Fruit fly (Drosophila melanogaster) whole organism, embryonic: ENCODE measurements around the gene OtopLc.

Experiments
- Ada2b ChIP-seq: fragments of 200-800 bp; sonication (Bioruptor generic); IDR thresholded peaks from 2 replicates; pipeline ENCODE4 v1.3.6; 2022; ENCODE audit warnings: missing biosample characterization, missing genetic modification characterization
- Aef1 ChIP-seq: fragments of 200-800 bp; sonication (Bioruptor generic); IDR thresholded peaks from 3 replicates; pipeline ENCODE4 v1.3.6; 2022; ENCODE audit warnings: missing biosample characterization, missing genetic modification characterization
- B-H1 ChIP-seq: fragments of 200-800 bp; sonication (Bioruptor generic); IDR thresholded peaks from 3 replicates; pipeline ENCODE4 v1.3.6; 2022; ENCODE audit warnings: missing biosample characterization, missing genetic modification characterization
- CG1024 ChIP-seq: fragments of 200-800 bp; sonication (Bioruptor generic); IDR thresholded peaks from 2 replicates; pipeline ENCODE4 v1.3.6; 2022; ENCODE audit warnings: missing biosample characterization, missing genetic modification characterization
- CG10321 ChIP-seq: fragments of 200-800 bp; sonication (Bioruptor generic); IDR thresholded peaks from 2 replicates; pipeline ENCODE4 v1.3.6; 2022; ENCODE audit warnings: missing biosample characterization, missing genetic modification characterization
- CG10565 ChIP-seq: fragments of 200-800 bp; sonication (Bioruptor generic); optimal IDR thresholded peaks from 3 replicates; lab custom pipeline; 2016; ENCODE audit warnings: missing biosample characterization, mild to moderate bottlenecking, missing genetic modification characterization
- CG11093 ChIP-seq: fragments of 200-800 bp; sonication (Bioruptor generic); IDR thresholded peaks from 3 replicates; pipeline ENCODE4 v1.3.6; 2022; ENCODE audit warnings: missing biosample characterization, missing genetic modification characterization
- CG12219 ChIP-seq: fragments of 200-800 bp; sonication (Bioruptor generic); optimal IDR thresholded peaks from 3 replicates; lab custom pipeline; 2018; ENCODE audit warnings: missing biosample characterization, mild to moderate bottlenecking, missing genetic modification characterization
- CG12744 ChIP-seq: fragments of 200-800 bp; sonication (Bioruptor generic); optimal IDR thresholded peaks from 2 replicates; lab custom pipeline; 2016; ENCODE audit warnings: missing biosample characterization, missing genetic modification characterization
- CG13775 ChIP-seq: fragments of 200-800 bp; sonication (Bioruptor generic); optimal IDR thresholded peaks from 3 replicates; lab custom pipeline; 2017; ENCODE audit warnings: missing biosample characterization, mild to moderate bottlenecking, missing genetic modification characterization
- CG16813 ChIP-seq: fragments of 200-800 bp; sonication (Bioruptor generic); IDR thresholded peaks from 3 replicates; pipeline ENCODE4 v1.3.6; 2022; ENCODE audit warnings: missing biosample characterization, missing genetic modification characterization; ENCODE audit not compliant: partially characterized antibody
- CG16815 ChIP-seq: fragments of 200-800 bp; sonication (Bioruptor generic); optimal IDR thresholded peaks from 3 replicates; lab custom pipeline; 2017; ENCODE audit warnings: missing biosample characterization, mild to moderate bottlenecking, missing genetic modification characterization
- CG2202 ChIP-seq: fragments of 200-800 bp; sonication (Bioruptor generic); optimal IDR thresholded peaks from 2 replicates; lab custom pipeline; 2018; ENCODE audit warnings: missing biosample characterization, mild to moderate bottlenecking, missing genetic modification characterization
- CG2875 ChIP-seq: fragments of 200-800 bp; sonication (Bioruptor generic); optimal IDR thresholded peaks from 2 replicates; lab custom pipeline; 2017; ENCODE audit warnings: missing biosample characterization, mild to moderate bottlenecking, missing genetic modification characterization, missing genetic modification reagents
- CG3065 ChIP-seq: fragments of 200-800 bp; sonication (Bioruptor generic); optimal IDR thresholded peaks from 2 replicates; lab custom pipeline; 2016; ENCODE audit warnings: missing biosample characterization, missing genetic modification characterization
- CG3163 ChIP-seq: fragments of 200-800 bp; sonication (Bioruptor generic); optimal IDR thresholded peaks from 3 replicates; lab custom pipeline; 2016; ENCODE audit warnings: missing biosample characterization, missing genetic modification characterization
- CG34376 ChIP-seq: fragments of 200-800 bp; sonication (Bioruptor generic); optimal IDR thresholded peaks from 2 replicates; lab custom pipeline; 2018; ENCODE audit warnings: missing biosample characterization, mild to moderate bottlenecking, missing genetic modification characterization
- CG4707 ChIP-seq: fragments of 200-800 bp; sonication (Bioruptor generic); optimal IDR thresholded peaks from 2 replicates; lab custom pipeline; 2018; ENCODE audit warnings: missing biosample characterization, mild to moderate bottlenecking, missing genetic modification characterization, moderate library complexity
- CkIIα-i1 ChIP-seq: fragments of 200-800 bp; sonication (Bioruptor generic); IDR thresholded peaks from 2 replicates; pipeline ENCODE4 v1.3.6; 2022; ENCODE audit warnings: missing biosample characterization, missing genetic modification characterization
- Doc3 ChIP-seq: fragments of 200-800 bp; sonication (Bioruptor generic); IDR thresholded peaks from 3 replicates; pipeline ENCODE4 v1.3.6; 2022; ENCODE audit warnings: missing biosample characterization, missing genetic modification characterization; ENCODE audit not compliant: partially characterized antibody
- Fer1 ChIP-seq: fragments of 200-800 bp; sonication (Bioruptor generic); optimal IDR thresholded peaks from 2 replicates; lab custom pipeline; 2017; ENCODE audit warnings: missing biosample characterization, mild to moderate bottlenecking, missing genetic modification characterization
- Fer2 ChIP-seq: fragments of 200-800 bp; sonication (Bioruptor generic); optimal IDR thresholded peaks from 2 replicates; lab custom pipeline; 2018; ENCODE audit warnings: missing biosample characterization, mild to moderate bottlenecking, missing genetic modification characterization, moderate library complexity
- HmgD ChIP-seq: fragments of 200-800 bp; sonication (Bioruptor generic); optimal IDR thresholded peaks from 3 replicates; lab custom pipeline; 2016; ENCODE audit warnings: missing biosample characterization, missing genetic modification characterization
- Hmr ChIP-seq: fragments of 200-800 bp; sonication (Bioruptor generic); optimal IDR thresholded peaks from 3 replicates; lab custom pipeline; 2017; ENCODE audit warnings: mild to moderate bottlenecking, missing biosample characterization, missing genetic modification reagents, missing genetic modification characterization
- Mrtf ChIP-seq: fragments of 200-800 bp; sonication (Bioruptor generic); IDR thresholded peaks from 3 replicates; pipeline ENCODE4 v1.3.6; 2022; ENCODE audit warnings: missing biosample characterization, missing genetic modification characterization
- NFAT ChIP-seq: fragments of 200-800 bp; sonication (Bioruptor generic); IDR thresholded peaks from 2 replicates; pipeline ENCODE4 v1.3.6; 2022; ENCODE audit warnings: missing biosample characterization, missing genetic modification characterization
- Opbp ChIP-seq: fragments of 200-800 bp; sonication (Bioruptor generic); IDR thresholded peaks from 3 replicates; pipeline ENCODE4 v1.3.6; 2022; ENCODE audit warnings: missing biosample characterization, missing genetic modification characterization; ENCODE audit not compliant: partially characterized antibody
- Ptx1 ChIP-seq: fragments of 200-800 bp; sonication (Bioruptor generic); IDR thresholded peaks from 2 replicates; pipeline ENCODE4 v1.3.6; 2022; ENCODE audit warnings: missing biosample characterization, missing genetic modification characterization
- Sin3A ChIP-seq: fragments of >200 bp; optimal IDR thresholded peaks from 2 replicates; lab custom pipeline; 2018
- Six4 ChIP-seq: fragments of 200-800 bp; sonication (Bioruptor generic); optimal IDR thresholded peaks from 2 replicates; lab custom pipeline; 2016; ENCODE audit warnings: missing biosample characterization, missing genetic modification characterization
- Sox102F ChIP-seq: fragments of 200-800 bp; sonication (Bioruptor generic); optimal IDR thresholded peaks from 2 replicates; lab custom pipeline; 2018; ENCODE audit warnings: missing biosample characterization, mild to moderate bottlenecking, missing genetic modification characterization, moderate library complexity
- Stat92E ChIP-seq, 3 experiments: fragments of >200 bp in 2 of 3; fragments of 200-800 bp in 1 of 3; sonication (Bioruptor generic) in 1 of 3; optimal IDR thresholded peaks; 2 replicates each; lab custom pipeline; 2017 to 2019; ENCODE audit warnings: missing biosample characterization in 3 of 3, missing genetic modification characterization in 3 of 3, mild to moderate bottlenecking in 1 of 3, moderate library complexity in 1 of 3
- Xbp1 ChIP-seq: fragments of 200-800 bp; sonication (Bioruptor generic); optimal IDR thresholded peaks from 3 replicates; lab custom pipeline; 2016; ENCODE audit warnings: missing biosample characterization, mild to moderate bottlenecking, missing genetic modification characterization
- amos ChIP-seq: fragments of 200-800 bp; sonication (Bioruptor generic); IDR thresholded peaks from 2 replicates; pipeline ENCODE4 v1.3.6; 2022; ENCODE audit warnings: missing biosample characterization, missing genetic modification characterization; ENCODE audit not compliant: partially characterized antibody
- aop ChIP-seq: fragments of 200-800 bp; sonication (Bioruptor generic); IDR thresholded peaks from 2 replicates; pipeline ENCODE4 v1.3.6; 2022; ENCODE audit warnings: missing biosample characterization, missing genetic modification characterization
- ap ChIP-seq: fragments of 200-800 bp; sonication (Bioruptor generic); IDR thresholded peaks from 2 replicates; pipeline ENCODE4 v1.3.6; 2022; ENCODE audit warnings: missing biosample characterization, missing genetic modification characterization
- ara ChIP-seq: fragments of 200-800 bp; sonication (Bioruptor generic); IDR thresholded peaks from 2 replicates; pipeline ENCODE4 v1.3.6; 2022; ENCODE audit warnings: missing biosample characterization, missing genetic modification characterization
- croc ChIP-seq: fragments of 200-800 bp; sonication (Bioruptor generic); conservative IDR thresholded peaks from 3 replicates; pipeline ENCODE4 v1.3.6; 2022; ENCODE audit warnings: missing biosample characterization, missing genetic modification characterization
- crol ChIP-seq: fragments of 200-800 bp; sonication (Bioruptor generic); IDR thresholded peaks from 2 replicates; pipeline ENCODE4 v1.3.6; 2022; ENCODE audit warnings: missing biosample characterization, missing genetic modification characterization
- cwo ChIP-seq: fragments of 200-800 bp; sonication (Bioruptor generic); optimal IDR thresholded peaks from 3 replicates; lab custom pipeline; 2017; ENCODE audit warnings: missing biosample characterization, missing genetic modification characterization, mild to moderate bottlenecking, moderate library complexity, missing genetic modification reagents
- eve ChIP-seq, 2 experiments: fragments of >200 bp; optimal IDR thresholded peaks; 2 replicates each; lab custom pipeline; 2017; ENCODE audit warnings: missing biosample characterization in 2 of 2, missing genetic modification characterization in 2 of 2
- eyg ChIP-seq: fragments of 200-800 bp; sonication (Bioruptor generic); optimal IDR thresholded peaks from 3 replicates; lab custom pipeline; 2016; ENCODE audit warnings: missing biosample characterization, missing genetic modification characterization
- grn ChIP-seq: fragments of 200-800 bp; sonication (Bioruptor generic); optimal IDR thresholded peaks from 3 replicates; lab custom pipeline; 2017; ENCODE audit warnings: missing biosample characterization, missing genetic modification characterization
- gsb ChIP-seq: fragments of 200-800 bp; sonication (Bioruptor generic); IDR thresholded peaks from 2 replicates; pipeline ENCODE4 v1.3.6; 2022; ENCODE audit warnings: missing biosample characterization, missing genetic modification characterization
- hkb ChIP-seq, 2 experiments: fragments of 200-800 bp in 1 of 2; fragments of >200 bp in 1 of 2; sonication (Bioruptor generic) in 1 of 2; IDR thresholded peaks in 1 of 2; optimal IDR thresholded peaks in 1 of 2; 2 replicates each; pipeline versions ENCODE4 v1.3.6 to Lab custom; 2017 to 2022; ENCODE audit warnings: missing biosample characterization in 1 of 2, missing genetic modification characterization in 1 of 2
- knrl ChIP-seq: fragments of 200-800 bp; sonication (Bioruptor generic); IDR thresholded peaks from 3 replicates; pipeline ENCODE4 v1.3.6; 2022; ENCODE audit warnings: missing biosample characterization, missing genetic modification characterization; ENCODE audit not compliant: partially characterized antibody
- maf-S ChIP-seq: fragments of 200-800 bp; sonication (Bioruptor generic); optimal IDR thresholded peaks from 2 replicates; lab custom pipeline; 2016; ENCODE audit warnings: missing biosample characterization, missing genetic modification characterization
- mam ChIP-seq: fragments of 200-800 bp; sonication (Bioruptor generic); optimal IDR thresholded peaks from 3 replicates; lab custom pipeline; 2016; ENCODE audit warnings: missing biosample characterization, missing genetic modification characterization
- nau ChIP-seq: fragments of 200-800 bp; sonication (Bioruptor generic); optimal IDR thresholded peaks from 3 replicates; lab custom pipeline; 2017; ENCODE audit warnings: missing biosample characterization, mild to moderate bottlenecking, missing genetic modification characterization, missing genetic modification reagents
- onecut ChIP-seq: fragments of 200-800 bp; sonication (Bioruptor generic); IDR thresholded peaks from 2 replicates; pipeline ENCODE4 v1.3.6; 2022; ENCODE audit warnings: missing biosample characterization, missing genetic modification characterization
- tio ChIP-seq: fragments of 200-800 bp; sonication (Bioruptor generic); optimal IDR thresholded peaks from 2 replicates; lab custom pipeline; 2017; ENCODE audit warnings: missing biosample characterization, missing genetic modification characterization, inconsistent platforms
- wek ChIP-seq: fragments of 200-800 bp; sonication (Bioruptor generic); optimal IDR thresholded peaks from 3 replicates; lab custom pipeline; 2018; ENCODE audit warnings: missing biosample characterization, mild to moderate bottlenecking, missing genetic modification characterization, moderate library complexity

The OtopLc gene

dm6 chrX:5664222-5664621 lies 1.6 kb upstream of the OtopLc start (continued):
- TF ChIP-seq Doc3 (GFP tag; lab: Robert Waterston, UW) (no peak), CG10565 (GFP tag; lab: Kevin White, UChicago) (no peak), amos (GFP tag; lab: Robert Waterston, UW) (no peak), Sin3A (lab: Kevin White, UChicago) (no peak), CG10321 (GFP tag; lab: Robert Waterston, UW) (no peak), ara (GFP tag; lab: Robert Waterston, UW) (no peak), CG16813 (GFP tag; lab: Robert Waterston, UW) (no peak), Aef1 (no peak), CG3163 (no peak), CG16815 (GFP tag; lab: Kevin White, UChicago) (no peak), crol (no peak), maf-S (GFP tag; lab: Kevin White, UChicago) (no peak), Fer2 (no peak), CG2875 (GFP tag; lab: Kevin White, UChicago) (no peak), tio (GFP tag; lab: Kevin White, UChicago) (no peak), CG12219 (GFP tag; lab: Kevin White, UChicago) (no peak), Xbp1 (GFP tag; lab: Kevin White, UChicago) (no peak), B-H1 (no peak), onecut (GFP tag; lab: Robert Waterston, UW) (peak; percentile 34; the same call in 1 of the 2 replicates), CG13775 (GFP tag; lab: Kevin White, UChicago) (no peak), CG4707 (GFP tag; lab: Kevin White, UChicago) (peak; percentile 10), Stat92E (GFP tag; optimal IDR thresholded peaks at IDR 0.05; lab: Kevin White, UChicago) (no peak), knrl (GFP tag; lab: Robert Waterston, UW) (no peak), Six4 (no peak), mam (no peak), Hmr (GFP tag; lab: Kevin White, UChicago) (peak; percentile 69), aop (no peak), nau (no peak), CG12744 (GFP tag; lab: Kevin White, UChicago) (no peak), Opbp (GFP tag; lab: Robert Waterston, UW) (no peak), ap (GFP tag; lab: Robert Waterston, UW) (no peak), grn (GFP tag; lab: Kevin White, UChicago) (no peak), Ada2b (no peak), Sox102F (GFP tag; lab: Kevin White, UChicago) (no peak), eyg (no peak), croc (GFP tag; lab: Robert Waterston, UW) (no peak), Ptx1 (GFP tag; lab: Robert Waterston, UW) (no peak), eve (GFP tag; optimal IDR thresholded peaks at IDR 0.05; lab: Kevin White, UChicago) (no peak), gsb (no peak), hkb (optimal IDR thresholded peaks at IDR 0.05; lab: Kevin White, UChicago) (no peak), hkb (GFP tag; IDR thresholded peaks at IDR 0.05; lab: Robert Waterston, UW) (no peak), cwo (no peak), NFAT (GFP tag; lab: Robert Waterston, UW) (no peak), Mrtf (no peak), CG2202 (no peak), CkIIα-i1 (GFP tag; lab: Robert Waterston, UW) (no peak), CG11093 (GFP tag; lab: Robert Waterston, UW) (no peak), CG3065 (GFP tag; lab: Kevin White, UChicago) (no peak), CG34376 (GFP tag; lab: Kevin White, UChicago) (peak; percentile 87), CG1024 (GFP tag; lab: Robert Waterston, UW) (no peak), wek (peak; percentile 39), HmgD (GFP tag; lab: Kevin White, UChicago) (no peak), Fer1 (GFP tag; lab: Kevin White, UChicago) (peak; percentile 82)
